Worm (Caenorhabditis elegans): ENCODE results near the gene F01F1.2.

The F01F1.2 gene

DNA sequence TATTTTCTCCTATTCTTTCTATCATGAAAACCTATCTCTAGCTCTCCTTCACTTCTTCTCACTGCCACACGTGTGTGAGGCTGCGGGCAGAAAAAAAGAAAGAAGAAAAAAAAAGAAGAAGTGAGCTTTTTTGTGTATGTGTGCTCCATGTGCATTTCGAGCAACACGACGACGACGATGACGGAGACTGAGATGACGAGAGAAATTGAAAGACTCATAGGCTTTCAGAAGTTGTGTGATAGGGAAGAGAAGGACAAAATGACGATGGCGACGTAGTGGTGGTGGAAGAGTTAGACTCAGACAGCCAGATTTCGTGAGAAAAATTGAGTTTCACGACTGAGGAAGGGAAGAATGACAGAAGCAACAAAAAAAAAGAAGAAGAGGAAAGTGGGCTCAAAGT is 32.9 kb upstream of the F01F1.2 start:
- TF ChIP-seq elt-2 (tag; optimal IDR thresholded peaks at IDR 0.05) (no peak), aha-1 (tag; optimal IDR thresholded peaks at IDR 0.05) (no peak), nhr-12 (tag; optimal IDR thresholded peaks at IDR 0.05) (no peak), unc-130 (tag; optimal IDR thresholded peaks at IDR 0.05) (peak; percentile 42), blmp-1 (tag; optimal IDR thresholded peaks at IDR 0.05) (no peak), lin-39 (tag; optimal IDR thresholded peaks at IDR 0.05) (no peak), jun-1 (tag; optimal IDR thresholded peaks at IDR 0.05) (peak; percentile 4), lir-3 (tag; optimal IDR thresholded peaks at IDR 0.05; ENCODE audit: poor library complexity) (no peak), C04F5.9 (tag; optimal IDR thresholded peaks at IDR 0.05) (no peak), zip-4 (GFP tag; optimal IDR thresholded peaks at IDR 0.05) (no peak), nhr-11 (tag; optimal IDR thresholded peaks at IDR 0.05) (peak; percentile 3), isw-1 (GFP tag; IDR thresholded peaks at IDR 0.05) (peak; percentile 51), ceh-82 (tag; optimal IDR thresholded peaks at IDR 0.05) (peak in 2 of 3 experiments; percentile 37 to 73), efl-1 (optimal IDR thresholded peaks at IDR 0.05) (peak; percentile 54), efl-1 (GFP tag; optimal IDR thresholded peaks at IDR 0.05 in 1 of 2) (peak; percentile 33 to 74), mef-2 (tag; optimal IDR thresholded peaks at IDR 0.05) (no peak), lin-35 (GFP tag; optimal IDR thresholded peaks at IDR 0.05) (peak in 1 of 2 experiments; percentile 56), nhr-19 (GFP tag; conservative IDR thresholded peaks at IDR 0.05) (0 out of 2 replicates have a peak, but pooled peaks have one; percentile 27), ceh-8 (GFP tag; optimal IDR thresholded peaks at IDR 0.05) (peak; percentile 12), pqm-1 (tag; optimal IDR thresholded peaks at IDR 0.05) (no peak), nhr-20 (tag; optimal IDR thresholded peaks at IDR 0.05) (peak; percentile 37), nhr-71 (tag; optimal IDR thresholded peaks at IDR 0.05) (peak; percentile 88), ztf-4 (tag; optimal IDR thresholded peaks at IDR 0.05) (no peak), nhr-90 (tag; optimal IDR thresholded peaks at IDR 0.05; ENCODE audit: poor library complexity) (no peak), egl-13 (tag; optimal IDR thresholded peaks at IDR 0.05) (peak; percentile 60), nhr-77 (tag; optimal IDR thresholded peaks at IDR 0.05) (no peak), alr-1 (tag; optimal IDR thresholded peaks at IDR 0.05; ENCODE audit: borderline replicate concordance) (no peak), snu-23 (GFP tag; optimal IDR thresholded peaks at IDR 0.05) (peak; percentile 75), lsy-2 (tag; optimal IDR thresholded peaks at IDR 0.05) (peak; percentile 45 to 87), sup-37 (GFP tag; optimal IDR thresholded peaks at IDR 0.05) (no peak), ceh-88 (GFP tag; IDR thresholded peaks at IDR 0.05) (0 out of 2 replicates have a peak, but pooled peaks have one; percentile 26), hpl-2 (GFP tag; optimal IDR thresholded peaks at IDR 0.05) (no peak), unc-62 (GFP tag; optimal IDR thresholded peaks at IDR 0.05) (no peak), fkh-8 (tag; optimal IDR thresholded peaks at IDR 0.05) (peak; percentile 93), hlh-17 (GFP tag; optimal IDR thresholded peaks at IDR 0.05; ENCODE audit: borderline replicate concordance) (no peak), lin-13 (GFP tag; optimal IDR thresholded peaks at IDR 0.05) (peak; percentile 7), unc-30 (tag; optimal IDR thresholded peaks at IDR 0.05) (no peak), nhr-47 (tag; optimal IDR thresholded peaks at IDR 0.05) (peak; percentile 81), fos-1 (tag; optimal IDR thresholded peaks at IDR 0.05) (peak; percentile 40), zag-1 (tag; optimal IDR thresholded peaks at IDR 0.05) (peak; percentile 40), ama-1 (optimal IDR thresholded peaks at IDR 0.05) (no peak), C16A3.4 (tag; optimal IDR thresholded peaks at IDR 0.05) (peak; percentile 18), egl-27 (tag; optimal IDR thresholded peaks at IDR 0.05) (peak in 1 of 2 experiments; percentile 46), rnt-1 (tag; optimal IDR thresholded peaks at IDR 0.05) (peak; percentile 47), vab-15 (tag; optimal IDR thresholded peaks at IDR 0.05) (no peak), nhr-237 (tag; optimal IDR thresholded peaks at IDR 0.05) (no peak), ceh-90 (tag; optimal IDR thresholded peaks at IDR 0.05) (no peak), nhr-28 (tag; optimal IDR thresholded peaks at IDR 0.05) (no peak), dsc-1 (tag; optimal IDR thresholded peaks at IDR 0.05) (peak; percentile 72), swsn-7 (tag; optimal IDR thresholded peaks at IDR 0.05) (peak; percentile 78), lin-14 (GFP tag; optimal IDR thresholded peaks at IDR 0.05) (peak; percentile 96), unc-86 (tag; optimal IDR thresholded peaks at IDR 0.05) (peak; percentile 82), ces-1 (GFP tag; optimal IDR thresholded peaks at IDR 0.05) (no peak), xbp-1 (tag; optimal IDR thresholded peaks at IDR 0.05) (peak; percentile 58)
